Fruit fly (Drosophila melanogaster) whole organism, embryonic: ENCODE data around the gene CG31637.

Source experiments
- Adf1 ChIP-seq: fragments of 200-800 bp; sonication (Bioruptor generic); IDR thresholded peaks from 2 replicates; pipeline ENCODE4 v1.3.6; 2022; ENCODE audit warnings: missing biosample characterization, missing genetic modification characterization
- Awh ChIP-seq: fragments of 200-800 bp; sonication (Bioruptor generic); IDR thresholded peaks from 2 replicates; pipeline ENCODE4, ENCODE4 v1.3.6; 2022; ENCODE audit warnings: missing biosample characterization, missing genetic modification characterization
- CG11247 ChIP-seq: fragments of 200-800 bp; sonication (Bioruptor generic); IDR thresholded peaks from 2 replicates; pipeline ENCODE4 v1.3.6; 2022; ENCODE audit warnings: missing biosample characterization, missing genetic modification characterization
- CG11696 ChIP-seq: fragments of 200-800 bp; sonication (Bioruptor generic); IDR thresholded peaks from 2 replicates; pipeline ENCODE4 v1.3.6; 2022; ENCODE audit warnings: missing biosample characterization, missing genetic modification characterization
- CG12155 ChIP-seq: fragments of 200-800 bp; sonication (Bioruptor generic); optimal IDR thresholded peaks from 3 replicates; lab custom pipeline; 2016; ENCODE audit warnings: missing biosample characterization, missing genetic modification characterization
- CG12299 ChIP-seq: fragments of 200-800 bp; sonication (Bioruptor generic); optimal IDR thresholded peaks from 2 replicates; lab custom pipeline; 2018; ENCODE audit warnings: missing biosample characterization, mild to moderate bottlenecking, missing genetic modification characterization
- CG12659 ChIP-seq: fragments of 200-800 bp; sonication (Bioruptor generic); optimal IDR thresholded peaks from 3 replicates; lab custom pipeline; 2017; ENCODE audit warnings: mild to moderate bottlenecking, missing biosample characterization, missing genetic modification reagents, missing genetic modification characterization
- CG15073 ChIP-seq: fragments of 200-800 bp; sonication (Bioruptor generic); optimal IDR thresholded peaks from 2 replicates; lab custom pipeline; 2016; ENCODE audit warnings: missing biosample characterization, missing genetic modification characterization
- CG17829 ChIP-seq: fragments of 200-800 bp; optimal IDR thresholded peaks from 2 replicates; lab custom pipeline; 2019; ENCODE audit warnings: missing biosample characterization, mild to moderate bottlenecking, missing genetic modification characterization, moderate library complexity
- CG1792 ChIP-seq: fragments of 200-800 bp; sonication (Bioruptor generic); optimal IDR thresholded peaks from 2 replicates; lab custom pipeline; 2016; ENCODE audit warnings: missing biosample characterization, missing genetic modification characterization
- CG2678 ChIP-seq: fragments of 200-800 bp; sonication (Bioruptor generic); optimal IDR thresholded peaks from 3 replicates; lab custom pipeline; 2019; ENCODE audit warnings: missing biosample characterization, mild to moderate bottlenecking, missing genetic modification characterization, moderate library complexity
- CG30431 ChIP-seq: fragments of 200-800 bp; sonication (Bioruptor generic); optimal IDR thresholded peaks from 2 replicates; lab custom pipeline; 2017; ENCODE audit warnings: missing biosample characterization, missing genetic modification characterization
- CG4328 ChIP-seq: fragments of 200-800 bp; sonication (Bioruptor generic); optimal IDR thresholded peaks from 3 replicates; lab custom pipeline; 2017; ENCODE audit warnings: missing biosample characterization, missing genetic modification reagents, missing genetic modification characterization
- CG5245 ChIP-seq: fragments of 200-800 bp; sonication (Bioruptor generic); optimal IDR thresholded peaks from 3 replicates; lab custom pipeline; 2016; ENCODE audit warnings: missing biosample characterization, missing genetic modification characterization
- CG6175 ChIP-seq: fragments of 200-800 bp; sonication (Bioruptor generic); IDR thresholded peaks from 3 replicates; pipeline ENCODE4 v1.3.6; 2022; ENCODE audit warnings: missing biosample characterization, missing genetic modification characterization
- CG6683 ChIP-seq: fragments of 200-800 bp; sonication (Bioruptor generic); optimal IDR thresholded peaks from 2 replicates; lab custom pipeline; 2017; ENCODE audit warnings: missing biosample characterization, mild to moderate bottlenecking, missing genetic modification characterization, missing genetic modification reagents
- CG7372 ChIP-seq: fragments of 200-800 bp; sonication (Bioruptor generic); IDR thresholded peaks from 2 replicates; pipeline ENCODE4 v1.3.6; 2022; ENCODE audit warnings: missing biosample characterization, missing genetic modification characterization
- CG8924 ChIP-seq: fragments of 200-800 bp; optimal IDR thresholded peaks from 3 replicates; lab custom pipeline; 2019; ENCODE audit warnings: missing biosample characterization, mild to moderate bottlenecking, missing genetic modification characterization, moderate library complexity
- CG8944 ChIP-seq: fragments of 200-800 bp; sonication (Bioruptor generic); optimal IDR thresholded peaks from 3 replicates; lab custom pipeline; 2016; ENCODE audit warnings: missing biosample characterization, missing genetic modification characterization
- CG9797 ChIP-seq: fragments of 200-800 bp; sonication (Bioruptor generic); optimal IDR thresholded peaks from 3 replicates; lab custom pipeline; 2018; ENCODE audit warnings: missing biosample characterization, mild to moderate bottlenecking, missing genetic modification characterization
- CG9817 ChIP-seq: fragments of 200-800 bp; sonication (Bioruptor generic); optimal IDR thresholded peaks from 2 replicates; lab custom pipeline; 2018; ENCODE audit warnings: missing biosample characterization, mild to moderate bottlenecking, missing genetic modification characterization, moderate library complexity
- Gug ChIP-seq: fragments of 200-800 bp; sonication (Bioruptor generic); IDR thresholded peaks from 4 replicates; pipeline ENCODE4 v1.3.6; 2022; ENCODE audit warnings: missing biosample characterization, missing genetic modification characterization
- H2.0 ChIP-seq: fragments of 200-800 bp; sonication (Bioruptor generic); IDR thresholded peaks from 2 replicates; pipeline ENCODE4 v1.3.6; 2022; ENCODE audit warnings: missing biosample characterization, missing genetic modification characterization
- Hmr ChIP-seq: fragments of 200-800 bp; sonication (Bioruptor generic); optimal IDR thresholded peaks from 3 replicates; lab custom pipeline; 2017; ENCODE audit warnings: mild to moderate bottlenecking, missing biosample characterization, missing genetic modification reagents, missing genetic modification characterization
- Myb ChIP-seq: fragments of 200-800 bp; sonication (Bioruptor generic); optimal IDR thresholded peaks from 2 replicates; lab custom pipeline; 2016; ENCODE audit warnings: missing biosample characterization, missing genetic modification characterization
- NFAT ChIP-seq: fragments of 200-800 bp; sonication (Bioruptor generic); IDR thresholded peaks from 2 replicates; pipeline ENCODE4 v1.3.6; 2022; ENCODE audit warnings: missing biosample characterization, missing genetic modification characterization
- Nf-YC ChIP-seq: fragments of 200-800 bp; optimal IDR thresholded peaks from 3 replicates; lab custom pipeline; 2019; ENCODE audit warnings: missing biosample characterization, mild to moderate bottlenecking, missing genetic modification characterization, moderate library complexity
- Pdp1 ChIP-seq, 2 experiments: fragments of 200-800 bp; sonication (Bioruptor generic); optimal IDR thresholded peaks; 3 replicates each; lab custom pipeline; 2016; ENCODE audit warnings: missing biosample characterization in 2 of 2, missing genetic modification characterization in 2 of 2, mild to moderate bottlenecking in 1 of 2, moderate library complexity in 1 of 2
- Poxn ChIP-seq: fragments of 200-800 bp; sonication (Bioruptor generic); IDR thresholded peaks from 2 replicates; pipeline ENCODE4 v1.3.6; 2022; ENCODE audit warnings: missing biosample characterization, missing genetic modification characterization
- Rx ChIP-seq: fragments of 200-800 bp; sonication (Bioruptor generic); IDR thresholded peaks from 2 replicates; pipeline ENCODE4 v1.3.6; 2022; ENCODE audit warnings: missing biosample characterization, missing genetic modification characterization
- Sin3A ChIP-seq: fragments of >200 bp; optimal IDR thresholded peaks from 2 replicates; lab custom pipeline; 2018
- Sry-δ ChIP-seq: fragments of 200-800 bp; sonication (Bioruptor generic); optimal IDR thresholded peaks from 2 replicates; lab custom pipeline; 2016; ENCODE audit warnings: missing biosample characterization, missing genetic modification characterization
- Taf1 ChIP-seq: fragments of 200-800 bp; sonication (Bioruptor generic); IDR thresholded peaks from 2 replicates; pipeline ENCODE4 v1.3.6; 2022; ENCODE audit warnings: missing biosample characterization, missing genetic modification characterization
- Xbp1 ChIP-seq: fragments of 200-800 bp; sonication (Bioruptor generic); optimal IDR thresholded peaks from 3 replicates; lab custom pipeline; 2016; ENCODE audit warnings: missing biosample characterization, mild to moderate bottlenecking, missing genetic modification characterization
- ac ChIP-seq: fragments of 200-800 bp; sonication (Bioruptor generic); optimal IDR thresholded peaks from 3 replicates; lab custom pipeline; 2017; ENCODE audit warnings: missing biosample characterization, mild to moderate bottlenecking, missing genetic modification characterization
- aop ChIP-seq: fragments of 200-800 bp; sonication (Bioruptor generic); IDR thresholded peaks from 2 replicates; pipeline ENCODE4 v1.3.6; 2022; ENCODE audit warnings: missing biosample characterization, missing genetic modification characterization
- bsh ChIP-seq, 2 experiments: fragments of 200-800 bp; sonication (Bioruptor generic); optimal IDR thresholded peaks; 2 replicates each; lab custom pipeline; 2017 to 2018; ENCODE audit warnings: mild to moderate bottlenecking in 2 of 2, missing biosample characterization in 2 of 2, missing genetic modification characterization in 2 of 2, moderate library complexity in 1 of 2
- caup ChIP-seq: fragments of 200-800 bp; sonication (Bioruptor generic); optimal IDR thresholded peaks from 3 replicates; lab custom pipeline; 2017; ENCODE audit warnings: missing biosample characterization, mild to moderate bottlenecking, missing genetic modification characterization, moderate library complexity; ENCODE audit not compliant: severe bottlenecking
- ci ChIP-seq: fragments of 200-800 bp; sonication (Bioruptor generic); IDR thresholded peaks from 3 replicates; pipeline ENCODE4 v1.3.6; 2022; ENCODE audit warnings: missing biosample characterization, missing genetic modification characterization
- crc ChIP-seq: fragments of 200-800 bp; sonication (Bioruptor generic); optimal IDR thresholded peaks from 2 replicates; lab custom pipeline; 2016; ENCODE audit warnings: missing biosample characterization, missing genetic modification characterization
- crol ChIP-seq: fragments of 200-800 bp; sonication (Bioruptor generic); IDR thresholded peaks from 2 replicates; pipeline ENCODE4 v1.3.6; 2022; ENCODE audit warnings: missing biosample characterization, missing genetic modification characterization
- gsb-n ChIP-seq: fragments of 200-800 bp; sonication (Bioruptor generic); optimal IDR thresholded peaks from 3 replicates; lab custom pipeline; 2018; ENCODE audit warnings: missing biosample characterization, mild to moderate bottlenecking, missing genetic modification characterization
- ken ChIP-seq: fragments of 200-800 bp; sonication (Bioruptor generic); IDR thresholded peaks from 3 replicates; pipeline ENCODE4 v1.3.6; 2022; ENCODE audit warnings: missing biosample characterization, missing genetic modification characterization
- knrl ChIP-seq: fragments of 200-800 bp; sonication (Bioruptor generic); IDR thresholded peaks from 3 replicates; pipeline ENCODE4 v1.3.6; 2022; ENCODE audit warnings: missing biosample characterization, missing genetic modification characterization; ENCODE audit not compliant: partially characterized antibody
- lab ChIP-seq: fragments of 200-800 bp; sonication (Bioruptor generic); optimal IDR thresholded peaks from 3 replicates; lab custom pipeline; 2017; ENCODE audit warnings: missing biosample characterization, missing genetic modification characterization, mild to moderate bottlenecking, moderate library complexity, missing genetic modification reagents
- odd ChIP-seq: fragments of 200-800 bp; sonication (Bioruptor generic); optimal IDR thresholded peaks from 2 replicates; lab custom pipeline; 2017; ENCODE audit warnings: missing biosample characterization, mild to moderate bottlenecking, missing genetic modification characterization
- pho ChIP-seq: fragments of 200-800 bp; sonication (Bioruptor generic); optimal IDR thresholded peaks from 2 replicates; lab custom pipeline; 2016; ENCODE audit warnings: missing biosample characterization, missing genetic modification characterization
- pzg ChIP-seq: fragments of 200-800 bp; sonication (Bioruptor generic); optimal IDR thresholded peaks from 3 replicates; lab custom pipeline; 2018; ENCODE audit warnings: missing biosample characterization, mild to moderate bottlenecking, missing genetic modification characterization, moderate library complexity
- row ChIP-seq: fragments of 200-800 bp; sonication (Bioruptor generic); IDR thresholded peaks from 3 replicates; pipeline ENCODE4 v1.3.6; 2022; ENCODE audit warnings: missing biosample characterization, missing genetic modification characterization
- schlank ChIP-seq: fragments of 200-800 bp; sonication (Bioruptor generic); optimal IDR thresholded peaks from 2 replicates; lab custom pipeline; 2018; ENCODE audit warnings: missing biosample characterization, mild to moderate bottlenecking, missing genetic modification characterization
- tll ChIP-seq, 2 experiments: fragments of 200-800 bp in 1 of 2; fragments of >200 bp in 1 of 2; sonication (Bioruptor generic) in 1 of 2; optimal IDR thresholded peaks; 2 replicates each; lab custom pipeline; 2017 to 2019; ENCODE audit warnings: missing biosample characterization in 2 of 2, missing genetic modification characterization in 2 of 2, mild to moderate bottlenecking in 1 of 2, moderate library complexity in 1 of 2

The CG31637 gene

dm6 chr2L:6498448-6498847 is at the start of gene CG31637 (continued):
- TF ChIP-seq gsb-n (tag; lab: Kevin White, UChicago), result no peak
- no peak for TF ChIP-seq CG4328 (GFP tag; lab: Kevin White, UChicago)
- peak; percentile 68 for TF ChIP-seq Myb
- TF ChIP-seq CG30431, result no peak
- peak; percentile 3 for TF ChIP-seq pho
- TF ChIP-seq aop, result peak; percentile 3; the same call in 1 of the 2 replicates
- no peak for TF ChIP-seq Poxn (GFP tag; lab: Robert Waterston, UW)
- TF ChIP-seq CG5245 (GFP tag; lab: Kevin White, UChicago), result no peak
- TF ChIP-seq CG12155 (GFP tag; lab: Kevin White, UChicago), result peak; percentile 26
- TF ChIP-seq Awh (GFP tag; lab: Robert Waterston, UW), result no peak
- TF ChIP-seq CG12659 (GFP tag; lab: Kevin White, UChicago), result peak; percentile 82
- TF ChIP-seq NFAT (GFP tag; lab: Robert Waterston, UW), result peak; percentile 27; the same call in 1 of the 2 replicates
- peak; percentile 94 for TF ChIP-seq pzg (GFP tag; lab: Kevin White, UChicago)
- peak; percentile 16 for TF ChIP-seq ac (GFP tag; lab: Kevin White, UChicago)
- no peak for TF ChIP-seq schlank (tag; lab: Kevin White, UChicago)
- TF ChIP-seq CG8924 (tag; lab: Kevin White, UChicago), result peak; percentile 43
- TF ChIP-seq Xbp1 (GFP tag; lab: Kevin White, UChicago), result peak; percentile 31
- TF ChIP-seq ken (GFP tag; lab: Robert Waterston, UW), result no peak
- peak; percentile 2 for TF ChIP-seq CG2678 (tag; lab: Kevin White, UChicago)
- peak; percentile 46 for TF ChIP-seq Sin3A (lab: Kevin White, UChicago)
- TF ChIP-seq caup (GFP tag; lab: Kevin White, UChicago), result peak; percentile 11
- no peak for TF ChIP-seq CG1792 (GFP tag; lab: Kevin White, UChicago)
- no peak for TF ChIP-seq CG7372
- peak; percentile 14 to 21 for TF ChIP-seq bsh (GFP tag; optimal IDR thresholded peaks at IDR 0.05; lab: Kevin White, UChicago)
- no peak for TF ChIP-seq crc (GFP tag; lab: Kevin White, UChicago)
- TF ChIP-seq CG9797 (GFP tag; lab: Kevin White, UChicago), result peak; percentile 92
- TF ChIP-seq CG9817 (tag; lab: Kevin White, UChicago), result peak; percentile 17
- no peak for TF ChIP-seq H2.0 (GFP tag; lab: Robert Waterston, UW)
- TF ChIP-seq crol (GFP tag; lab: Robert Waterston, UW), result no peak
- peak; percentile 27 for TF ChIP-seq CG12299 (tag; lab: Kevin White, UChicago)
- TF ChIP-seq row, result peak; percentile 48; the same call in 2 of the 3 replicates
- TF ChIP-seq CG6175 (GFP tag; lab: Robert Waterston, UW), result no peak
- no peak for TF ChIP-seq Rx (GFP tag; lab: Robert Waterston, UW)
- peak; percentile 43; the same call in 1 of the 2 replicates for TF ChIP-seq Adf1 (GFP tag; lab: Robert Waterston, UW)
- TF ChIP-seq CG6683 (GFP tag; lab: Kevin White, UChicago), result no peak
- peak; percentile 42; the same call in 2 of the 3 replicates for TF ChIP-seq knrl (GFP tag; lab: Robert Waterston, UW)
- no peak for TF ChIP-seq CG11696 (GFP tag; lab: Robert Waterston, UW)
- peak; percentile 61 for TF ChIP-seq Hmr (GFP tag; lab: Kevin White, UChicago)
- peak in 1 of 2 experiments; percentile 45 for TF ChIP-seq tll (GFP tag; optimal IDR thresholded peaks at IDR 0.05; lab: Kevin White, UChicago)
- peak; percentile 74 for TF ChIP-seq CG17829 (tag; lab: Kevin White, UChicago)
- no peak for TF ChIP-seq CG11247 (GFP tag; lab: Robert Waterston, UW)
- peak; percentile 65; the same call in 1 of the 3 replicates for TF ChIP-seq ci (GFP tag; lab: Robert Waterston, UW)
- TF ChIP-seq Gug (GFP tag; lab: Robert Waterston, UW), result no peak
- TF ChIP-seq odd (GFP tag; lab: Kevin White, UChicago), result no peak
- TF ChIP-seq CG8944 (GFP tag; lab: Kevin White, UChicago), result no peak
- TF ChIP-seq lab (GFP tag; lab: Kevin White, UChicago), result peak; percentile 49
- no peak for TF ChIP-seq Taf1 (GFP tag; lab: Robert Waterston, UW)
- no peak for TF ChIP-seq CG15073 (GFP tag; lab: Kevin White, UChicago)
- TF ChIP-seq Nf-YC (tag; lab: Kevin White, UChicago), result peak; percentile 77
- peak; percentile 56 for TF ChIP-seq Sry-δ (GFP tag; lab: Kevin White, UChicago)
- peak in 1 of 2 experiments; percentile 62 for TF ChIP-seq Pdp1 (GFP tag; optimal IDR thresholded peaks at IDR 0.05; lab: Kevin White, UChicago)
